Worm (Caenorhabditis elegans) whole organism, L1 larva: ENCODE results near the gene cec-7.
A peak's percentile ranks its signal among the peaks of the same experiment; 100 is the strongest.

Source experiments
- C16A3.4 ChIP-seq: fragments of 150-350 bp; optimal IDR thresholded peaks from 2 replicates; lab custom pipeline; 2014; ENCODE audit warnings: missing biosample characterization, missing genetic modification characterization
- alr-1 ChIP-seq: fragments of 200-800 bp; sonication (Bioruptor generic); optimal IDR thresholded peaks from 2 replicates; lab custom pipeline; 2018; ENCODE audit warnings: borderline replicate concordance, mild to moderate bottlenecking, missing genetic modification characterization, missing compliant biosample characterization
- aly-2 ChIP-seq: fragments of 150-350 bp; optimal IDR thresholded peaks from 2 replicates; lab custom pipeline; 2014; ENCODE audit warnings: missing biosample characterization, missing genetic modification characterization
- ama-1 ChIP-seq: fragments of 150-350 bp; optimal IDR thresholded peaks from 2 replicates; lab custom pipeline; 2014
- blmp-1 ChIP-seq: fragments of 150-350 bp; optimal IDR thresholded peaks from 2 replicates; lab custom pipeline; 2014; ENCODE audit warnings: missing biosample characterization, missing genetic modification characterization
- ceh-63 ChIP-seq: fragments of 200-800 bp; sonication (Bioruptor generic); optimal IDR thresholded peaks from 2 replicates; lab custom pipeline; 2018; ENCODE audit warnings: mild to moderate bottlenecking, missing genetic modification characterization, missing compliant biosample characterization
- ceh-82 ChIP-seq, 3 experiments: fragments of 150-350 bp in 1 of 3; sonication (generic microtip) in 2 of 3; optimal IDR thresholded peaks; 2 replicates each; lab custom pipeline; 2014 to 2017; ENCODE audit warnings: missing biosample characterization in 3 of 3, missing genetic modification characterization in 3 of 3
- ceh-88 ChIP-seq: fragments of 200-800 bp; sonication (Bioruptor generic); IDR thresholded peaks from 2 replicates; pipeline ENCODE4 v1.3.6; 2022; ENCODE audit warnings: missing genetic modification characterization, missing compliant biosample characterization
- ceh-90 ChIP-seq: sonication (generic microtip); optimal IDR thresholded peaks from 2 replicates; lab custom pipeline; 2016; ENCODE audit warnings: missing genetic modification characterization, missing compliant biosample characterization
- ces-1 ChIP-seq: fragments of 150-350 bp; optimal IDR thresholded peaks from 2 replicates; lab custom pipeline; 2014; ENCODE audit warnings: missing biosample characterization, missing genetic modification reagents, missing genetic modification characterization
- dpl-1 ChIP-seq, 3 experiments: fragments of 150-350 bp in 2 of 3; sonication (generic microtip) in 1 of 3; optimal IDR thresholded peaks; 2 replicates each; lab custom pipeline; 2014 to 2017; ENCODE audit warnings: missing biosample characterization in 3 of 3, missing genetic modification characterization in 3 of 3, missing genetic modification reagents in 3 of 3
- efl-1 ChIP-seq, 4 experiments: fragments of 150-350 bp; optimal IDR thresholded peaks in 3 of 4; peaks in 1 of 4; 1 replicate in 1 of 4; 2 replicates in 3 of 4; lab custom pipeline; 2014; ENCODE audit warnings: missing biosample characterization in 2 of 4, missing genetic modification characterization in 2 of 4, missing genetic modification reagents in 2 of 4
- efl-3 ChIP-seq: fragments of 200-800 bp; sonication (Bioruptor generic); optimal IDR thresholded peaks from 2 replicates; lab custom pipeline; 2018; ENCODE audit warnings: mild to moderate bottlenecking, missing genetic modification characterization, missing compliant biosample characterization
- egl-13 ChIP-seq: sonication (generic microtip); optimal IDR thresholded peaks from 2 replicates; lab custom pipeline; 2016; ENCODE audit warnings: missing genotype, missing genetic modification reagents, missing genetic modification characterization, missing compliant biosample characterization
- elt-3 ChIP-seq, 6 experiments: fragments of 150-350 bp in 1 of 6; sonication (generic microtip); optimal IDR thresholded peaks; 2 replicates each; lab custom pipeline; 2017 to 2018; ENCODE audit warnings: missing biosample characterization in 6 of 6, missing genetic modification characterization in 6 of 6, inconsistent platforms in 1 of 6
- fkh-10 ChIP-seq: sonication (generic microtip); optimal IDR thresholded peaks from 2 replicates; lab custom pipeline; 2017; ENCODE audit warnings: missing biosample characterization, missing genetic modification reagents, missing genetic modification characterization
- fos-1 ChIP-seq: fragments of 150-350 bp; optimal IDR thresholded peaks from 2 replicates; lab custom pipeline; 2014; ENCODE audit warnings: missing biosample characterization, missing genetic modification characterization
- grh-1 ChIP-seq: fragments of 200-800 bp; sonication (Bioruptor generic); IDR thresholded peaks from 2 replicates; pipeline ENCODE4 v1.3.6; 2022; ENCODE audit warnings: missing genetic modification reagents, missing genetic modification characterization, missing compliant biosample characterization
- hpl-2 ChIP-seq: fragments of 150-350 bp; optimal IDR thresholded peaks from 2 replicates; lab custom pipeline; 2014; ENCODE audit warnings: missing biosample characterization, missing genetic modification reagents, missing genetic modification characterization
- irx-1 ChIP-seq: sonication (generic microtip); optimal IDR thresholded peaks from 2 replicates; lab custom pipeline; 2016; ENCODE audit warnings: missing genetic modification characterization, missing compliant biosample characterization
- isw-1 ChIP-seq: fragments of 200-800 bp; sonication (Bioruptor generic); IDR thresholded peaks from 2 replicates; pipeline ENCODE4 v1.3.6; 2022; ENCODE audit warnings: missing genetic modification characterization, missing compliant biosample characterization
- jun-1 ChIP-seq: fragments of 150-350 bp; optimal IDR thresholded peaks from 2 replicates; lab custom pipeline; 2014; ENCODE audit warnings: missing biosample characterization, missing genetic modification reagents, missing genetic modification characterization
- lin-13 ChIP-seq: fragments of 150-350 bp; optimal IDR thresholded peaks from 2 replicates; lab custom pipeline; 2014; ENCODE audit warnings: missing biosample characterization, missing genetic modification reagents, missing genetic modification characterization
- lin-14 ChIP-seq: fragments of 200-800 bp; sonication (Bioruptor generic); optimal IDR thresholded peaks from 2 replicates; lab custom pipeline; 2018; ENCODE audit warnings: mild to moderate bottlenecking, missing genetic modification characterization, moderate library complexity, missing compliant biosample characterization
- lin-35 ChIP-seq, 2 experiments: fragments of 150-350 bp; optimal IDR thresholded peaks; 2 replicates each; lab custom pipeline; 2014; ENCODE audit warnings: missing biosample characterization in 2 of 2, missing genetic modification characterization in 2 of 2, missing genetic modification reagents in 2 of 2
- lir-3 ChIP-seq: sonication (generic microtip); optimal IDR thresholded peaks from 2 replicates; lab custom pipeline; 2016; ENCODE audit warnings: mild to moderate bottlenecking, missing genetic modification characterization, moderate library complexity, missing compliant biosample characterization; ENCODE audit not compliant: poor library complexity
- mab-9 ChIP-seq: fragments of 200-800 bp; sonication (Bioruptor generic); IDR thresholded peaks from 2 replicates; pipeline ENCODE4 v1.3.6; 2022; ENCODE audit warnings: missing genetic modification reagents, missing genetic modification characterization, missing compliant biosample characterization
- mef-2 ChIP-seq: fragments of 150-350 bp; optimal IDR thresholded peaks from 2 replicates; lab custom pipeline; 2014; ENCODE audit warnings: missing biosample characterization, missing genetic modification characterization
- nhr-20 ChIP-seq: sonication (generic microtip); optimal IDR thresholded peaks from 2 replicates; lab custom pipeline; 2016; ENCODE audit warnings: mild to moderate bottlenecking, missing genetic modification characterization, missing compliant biosample characterization
- nhr-47 ChIP-seq: sonication (generic microtip); optimal IDR thresholded peaks from 2 replicates; lab custom pipeline; 2016; ENCODE audit warnings: mild to moderate bottlenecking, missing genetic modification characterization, moderate library complexity, missing compliant biosample characterization
- nhr-71 ChIP-seq: sonication (generic microtip); optimal IDR thresholded peaks from 2 replicates; lab custom pipeline; 2016; ENCODE audit warnings: mild to moderate bottlenecking, missing genetic modification characterization, moderate library complexity, missing compliant biosample characterization
- nhr-76 ChIP-seq: sonication (generic microtip); optimal IDR thresholded peaks from 2 replicates; lab custom pipeline; 2017; ENCODE audit warnings: missing biosample characterization, missing genetic modification characterization
- nhr-77 ChIP-seq: fragments of 150-350 bp; optimal IDR thresholded peaks from 2 replicates; lab custom pipeline; 2014; ENCODE audit warnings: missing biosample characterization, missing genetic modification characterization
- nhr-85 ChIP-seq: sonication (generic microtip); peaks from one replicate; lab custom pipeline; 2016; ENCODE audit warnings: missing genetic modification characterization, inconsistent platforms, missing compliant biosample characterization
- pag-3 ChIP-seq: sonication (generic microtip); optimal IDR thresholded peaks from 2 replicates; lab custom pipeline; 2017; ENCODE audit warnings: missing genetic modification characterization, mild to moderate bottlenecking, missing compliant biosample characterization, antibody characterized with exemption, borderline replicate concordance; ENCODE audit not compliant: insufficient read depth
- pax-3 ChIP-seq: fragments of 200-800 bp; sonication (Bioruptor generic); optimal IDR thresholded peaks from 2 replicates; lab custom pipeline; 2018; ENCODE audit warnings: mild to moderate bottlenecking, missing genetic modification characterization, moderate library complexity, missing compliant biosample characterization
- pqm-1 ChIP-seq: sonication (generic microtip); optimal IDR thresholded peaks from 3 replicates; lab custom pipeline; 2017; ENCODE audit warnings: missing biosample characterization, missing genetic modification characterization
- snu-23 ChIP-seq: sonication (generic microtip); optimal IDR thresholded peaks from 2 replicates; lab custom pipeline; 2016; ENCODE audit warnings: missing genetic modification characterization, missing compliant biosample characterization
- sptf-1 ChIP-seq: fragments of 150-350 bp; optimal IDR thresholded peaks from 2 replicates; lab custom pipeline; 2014; ENCODE audit warnings: missing biosample characterization, missing genetic modification characterization
- sup-37 ChIP-seq: fragments of 200-800 bp; sonication (Bioruptor generic); optimal IDR thresholded peaks from 2 replicates; lab custom pipeline; 2018; ENCODE audit warnings: mild to moderate bottlenecking, missing genetic modification characterization, missing compliant biosample characterization
- swsn-7 ChIP-seq: sonication (generic microtip); optimal IDR thresholded peaks from 2 replicates; lab custom pipeline; 2016; ENCODE audit warnings: missing genetic modification characterization, missing compliant biosample characterization
- tbx-2 ChIP-seq: sonication (generic microtip); optimal IDR thresholded peaks from 2 replicates; lab custom pipeline; 2016; ENCODE audit warnings: missing genetic modification characterization, missing compliant biosample characterization
- unc-30 ChIP-seq: sonication (generic microtip); optimal IDR thresholded peaks from 2 replicates; lab custom pipeline; 2017; ENCODE audit warnings: missing biosample characterization, missing genetic modification characterization
- unc-62 ChIP-seq: fragments of 150-350 bp; optimal IDR thresholded peaks from 2 replicates; lab custom pipeline; 2014; ENCODE audit warnings: missing biosample characterization, missing genetic modification reagents, missing genetic modification characterization
- zip-4 ChIP-seq: fragments of 200-800 bp; sonication (Bioruptor generic); optimal IDR thresholded peaks from 2 replicates; lab custom pipeline; 2018; ENCODE audit warnings: mild to moderate bottlenecking, missing genetic modification characterization, moderate library complexity, missing compliant biosample characterization
- ztf-11 ChIP-seq, 2 experiments: sonication (generic microtip); optimal IDR thresholded peaks; 2 replicates each; lab custom pipeline; 2016 to 2017; ENCODE audit warnings: missing genetic modification characterization in 2 of 2, missing biosample characterization in 1 of 2, missing compliant biosample characterization in 1 of 2

Gene cec-7

DNA sequence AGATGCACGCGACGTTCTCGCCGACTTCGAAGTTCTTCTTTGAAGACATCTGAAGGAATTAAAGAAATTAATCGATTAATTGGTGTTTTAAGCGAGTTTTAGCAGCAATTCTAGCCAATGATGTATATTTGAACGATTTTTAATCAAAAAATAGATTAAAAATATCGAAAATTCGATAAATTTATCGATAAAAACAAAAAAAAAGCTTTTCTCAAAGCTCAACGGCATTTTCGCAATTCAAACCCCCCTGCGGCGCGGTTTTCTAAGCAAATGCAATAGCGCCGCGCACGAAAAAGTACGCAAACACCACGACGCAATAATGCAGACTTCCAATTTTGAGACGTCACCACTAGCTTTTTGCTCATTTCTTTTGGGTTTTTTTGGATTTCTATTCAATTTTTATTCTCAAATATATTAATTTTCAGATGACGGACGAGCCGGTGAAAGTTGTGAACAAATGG, 2.7 kb downstream of the cec-7 start, which contains the start of the genes mrg-1 and spcs-2 (continued):
- TF ChIP-seq irx-1: peak; percentile 69
- TF ChIP-seq nhr-47: peak; percentile 93
- TF ChIP-seq lin-35 (GFP tag; optimal IDR thresholded peaks at IDR 0.05; lab: Kevin White, UChicago): peak; percentile 85 to 92
- TF ChIP-seq hpl-2 (GFP tag; lab: Kevin White, UChicago): peak; percentile 74
- no peak for TF ChIP-seq blmp-1 (tag; lab: Kevin White, UChicago)
- TF ChIP-seq nhr-20 (tag; lab: Kevin White, UChicago): peak; percentile 89
- TF ChIP-seq tbx-2 (tag; lab: Kevin White, UChicago): peak; percentile 92
- 0 out of 2 replicates have a peak, but pooled peaks have one; percentile 21 for TF ChIP-seq mab-9 (GFP tag; lab: Robert Waterston, UW)
- TF ChIP-seq isw-1 (GFP tag; lab: Robert Waterston, UW): peak; percentile 84
- TF ChIP-seq ceh-90 (tag; lab: Kevin White, UChicago): no peak
- TF ChIP-seq fkh-10 (GFP tag; lab: Kevin White, UChicago): peak; percentile 64
- peak in 1 of 2 experiments; percentile 92 for TF ChIP-seq ztf-11 (tag; optimal IDR thresholded peaks at IDR 0.05; lab: Kevin White, UChicago)
- no peak for TF ChIP-seq nhr-76 (tag; lab: Kevin White, UChicago)
- peak; percentile 83 for TF ChIP-seq fos-1
- TF ChIP-seq pqm-1 (tag; lab: Kevin White, UChicago): no peak
- no peak for TF ChIP-seq unc-30 (tag; lab: Kevin White, UChicago)
- TF ChIP-seq efl-3 (GFP tag; lab: Kevin White, UChicago): no peak
- peak; percentile 71 for TF ChIP-seq zip-4
- peak; percentile 84 for TF ChIP-seq lir-3
- no peak for TF ChIP-seq ceh-63 (GFP tag; lab: Kevin White, UChicago)
- peak; percentile 88 for TF ChIP-seq lin-13
- no peak for TF ChIP-seq ces-1
- peak; percentile 94 for TF ChIP-seq nhr-71 (tag; lab: Kevin White, UChicago)
- no peak for TF ChIP-seq sptf-1 (tag; lab: Kevin White, UChicago)
- peak in 3 of 6 experiments; percentile 33 to 62 (median 59) for TF ChIP-seq elt-3 (tag; optimal IDR thresholded peaks at IDR 0.05; lab: Kevin White, UChicago)
- TF ChIP-seq pag-3: no peak
- TF ChIP-seq aly-2 (tag; lab: Kevin White, UChicago): peak; percentile 11
- peak; percentile 94 for TF ChIP-seq swsn-7 (tag; lab: Kevin White, UChicago)
- peak; percentile 54 for TF ChIP-seq jun-1 (tag; lab: Kevin White, UChicago)
- TF ChIP-seq sup-37 (GFP tag; lab: Kevin White, UChicago): peak; percentile 49
- peak; percentile 78 for TF ChIP-seq grh-1
- peak; percentile 88 for TF ChIP-seq nhr-85 (tag; lab: Kevin White, UChicago)
- TF ChIP-seq ama-1 (lab: Kevin White, UChicago): no peak
- TF ChIP-seq alr-1 (tag; lab: Kevin White, UChicago): no peak
- TF ChIP-seq ceh-82 (tag; optimal IDR thresholded peaks at IDR 0.05; lab: Kevin White, UChicago): peak; percentile 90 to 91 (median 91)
- peak; percentile 80 to 89 (median 87) for TF ChIP-seq dpl-1 (GFP tag; optimal IDR thresholded peaks at IDR 0.05; lab: Kevin White, UChicago)
- TF ChIP-seq mef-2 (tag; lab: Kevin White, UChicago): no peak
- peak; percentile 73 for TF ChIP-seq nhr-77 (tag; lab: Kevin White, UChicago)
- TF ChIP-seq pax-3 (tag; lab: Kevin White, UChicago): peak; percentile 58
- TF ChIP-seq ceh-88: peak; percentile 66
- peak; percentile 95 for TF ChIP-seq snu-23 (GFP tag; lab: Kevin White, UChicago)
- TF ChIP-seq efl-1 (optimal IDR thresholded peaks at IDR 0.05; lab: Kevin White, UChicago): peak; percentile 89 to 90
- TF ChIP-seq efl-1 (GFP tag; optimal IDR thresholded peaks at IDR 0.05 in 1 of 2; lab: Kevin White, UChicago): peak; percentile 87 to 99
- TF ChIP-seq lin-14 (GFP tag; lab: Kevin White, UChicago): peak; percentile 87
- TF ChIP-seq unc-62 (GFP tag; lab: Kevin White, UChicago): no peak
- peak; percentile 93 for TF ChIP-seq C16A3.4
- peak; percentile 76 for TF ChIP-seq egl-13
